Worm (Caenorhabditis elegans): ENCODE data around the gene rpl-3.

The rpl-3 gene

DNA sequence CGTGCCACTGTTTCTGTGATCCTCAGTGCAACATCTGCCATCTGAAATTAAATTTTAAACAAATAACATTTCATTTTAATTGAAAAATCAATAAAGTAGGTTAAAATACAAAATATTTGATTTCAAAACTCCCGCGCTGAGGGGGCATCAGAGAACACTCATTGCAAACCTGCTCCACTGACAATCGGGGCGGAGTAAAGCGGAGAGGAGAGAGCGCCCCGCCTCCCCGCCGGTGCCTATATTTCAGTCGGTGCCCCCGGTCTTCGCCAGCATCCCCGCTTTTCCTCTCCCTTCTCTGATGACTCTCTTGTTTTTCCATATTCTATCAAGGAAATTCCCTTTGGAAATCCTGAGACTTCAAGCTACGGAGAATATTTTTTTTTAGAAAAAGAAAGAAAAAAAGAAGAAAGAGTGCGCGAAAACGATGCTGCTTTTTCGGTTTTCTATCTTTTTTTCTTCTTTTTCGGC lies 4.7 kb upstream of the rpl-3 start, which contains the start of gene brc-1 (continued):
- TF ChIP-seq F26F4.8 (GFP tag; conservative IDR thresholded peaks at IDR 0.05) (no peak), lin-1 (GFP tag; IDR thresholded peaks at IDR 0.05) (peak; percentile 55; the same call in 1 of the 2 replicates), nhr-6 (tag; optimal IDR thresholded peaks at IDR 0.05) (peak; percentile 86), lin-38 (GFP tag; IDR thresholded peaks at IDR 0.05) (peak; percentile 97), saeg-2 (GFP tag; IDR thresholded peaks at IDR 0.05) (0 out of 2 replicates have a peak, but pooled peaks have one; percentile 8), ceh-62 (tag; optimal IDR thresholded peaks at IDR 0.05) (no peak), T26A8.4 (GFP tag; IDR thresholded peaks at IDR 0.05) (peak; percentile 72), skn-1 (tag; optimal IDR thresholded peaks at IDR 0.05) (no peak), mes-2 (tag; optimal IDR thresholded peaks at IDR 0.05; ENCODE audit: poor library complexity, severe bottlenecking) (peak; percentile 87), ceh-82 (tag; optimal IDR thresholded peaks at IDR 0.05) (no peak), unc-39 (tag; optimal IDR thresholded peaks at IDR 0.05) (no peak), Y75B8A.6 (GFP tag; IDR thresholded peaks at IDR 0.05) (peak; percentile 41; the same call in 1 of the 2 replicates), zip-11 (GFP tag; IDR thresholded peaks at IDR 0.05) (no peak), lim-7 (GFP tag; IDR thresholded peaks at IDR 0.05) (peak; percentile 57; the same call in 1 of the 2 replicates), nhr-102 (tag; optimal IDR thresholded peaks at IDR 0.05) (peak; percentile 39), nhr-25 (tag; optimal IDR thresholded peaks at IDR 0.05; ENCODE audit: borderline replicate concordance, insufficient read depth) (peak; percentile 62), lin-15B (tag; optimal IDR thresholded peaks at IDR 0.05) (peak; percentile 66), ama-1 (optimal IDR thresholded peaks at IDR 0.05) (peak; percentile 99), F37D6.2 (tag; optimal IDR thresholded peaks at IDR 0.05) (peak; percentile 69), egl-27 (tag; optimal IDR thresholded peaks at IDR 0.05) (no peak), gei-8 (GFP tag; optimal IDR thresholded peaks at IDR 0.05) (no peak), pqm-1 (tag; optimal IDR thresholded peaks at IDR 0.05) (peak; percentile 35), ceh-28 (tag; optimal IDR thresholded peaks at IDR 0.05) (no peak), unc-62 (GFP tag; optimal IDR thresholded peaks at IDR 0.05 in 1 of 2) (no peak), unc-62 (tag; optimal IDR thresholded peaks at IDR 0.05) (no peak), zfp-2 (tag; optimal IDR thresholded peaks at IDR 0.05) (peak; percentile 26), daf-12 (tag; optimal IDR thresholded peaks at IDR 0.05) (no peak), ZK337.2 (GFP tag; IDR thresholded peaks at IDR 0.05) (no peak), lin-13 (GFP tag; optimal IDR thresholded peaks at IDR 0.05) (peak; percentile 77), mdt-29 (GFP tag; IDR thresholded peaks at IDR 0.05) (no peak), tra-1 (GFP tag; IDR thresholded peaks at IDR 0.05) (no peak; the same call in none of the 2 replicates), mxl-3 (GFP tag; optimal IDR thresholded peaks at IDR 0.05) (peak; percentile 59), nhr-11 (tag; optimal IDR thresholded peaks at IDR 0.05) (peak; percentile 81), daf-8 (GFP tag; IDR thresholded peaks at IDR 0.05) (no peak), F10B5.3 (tag; optimal IDR thresholded peaks at IDR 0.05) (no peak), ceh-32 (tag; optimal IDR thresholded peaks at IDR 0.05; ENCODE audit: poor library complexity) (no peak), T20F7.1 (GFP tag; optimal IDR thresholded peaks at IDR 0.05) (peak; percentile 73), F49E8.2 (tag; optimal IDR thresholded peaks at IDR 0.05; ENCODE audit: borderline replicate concordance) (no peak), spr-1 (tag; optimal IDR thresholded peaks at IDR 0.05) (peak; percentile 15), egl-43 (GFP tag; IDR thresholded peaks at IDR 0.05) (peak; percentile 85), dve-1 (tag; optimal IDR thresholded peaks at IDR 0.05; ENCODE audit: insufficient read depth) (peak; percentile 83), jun-1 (tag; optimal IDR thresholded peaks at IDR 0.05) (peak; percentile 29), nhr-237 (tag; optimal IDR thresholded peaks at IDR 0.05) (peak; percentile 53), snpc-4 (tag; optimal IDR thresholded peaks at IDR 0.05) (peak; percentile 33), set-16 (GFP tag; IDR thresholded peaks at IDR 0.05) (peak; percentile 98), ctbp-1 (GFP tag; IDR thresholded peaks at IDR 0.05) (peak; percentile 92), fkh-10 (GFP tag; optimal IDR thresholded peaks at IDR 0.05) (peak; percentile 94), nhr-42 (GFP tag; IDR thresholded peaks at IDR 0.05) (peak; percentile 21; the same call in 1 of the 2 replicates), hlh-30 (tag; optimal IDR thresholded peaks at IDR 0.05; ENCODE audit: insufficient read depth) (peak; percentile 75), cey-2 (tag; optimal IDR thresholded peaks at IDR 0.05; ENCODE audit: borderline replicate concordance, insufficient read depth) (no peak), nhr-10 (tag; optimal IDR thresholded peaks at IDR 0.05) (no peak)
